Worm (Caenorhabditis elegans) whole organism, late embryonic: ENCODE data around the gene F32D8.1.

Experiments
- F13H6.1 ChIP-seq: sonication (generic microtip); optimal IDR thresholded peaks from 2 replicates; lab custom pipeline; 2016; ENCODE audit warnings: missing genetic modification characterization, missing compliant biosample characterization
- K02D7.2 ChIP-seq: sonication (generic microtip); optimal IDR thresholded peaks from 2 replicates; lab custom pipeline; 2017; ENCODE audit warnings: mild to moderate bottlenecking, missing genetic modification characterization, missing compliant biosample characterization
- T23F11.4 ChIP-seq: fragments of 200-800 bp; sonication (Bioruptor generic); optimal IDR thresholded peaks from 2 replicates; lab custom pipeline; 2018; ENCODE audit warnings: mild to moderate bottlenecking, missing genetic modification characterization, missing compliant biosample characterization
- Y22D7AL.16 ChIP-seq: sonication (generic microtip); optimal IDR thresholded peaks from 2 replicates; lab custom pipeline; 2016; ENCODE audit warnings: missing genetic modification characterization, missing compliant biosample characterization
- ceh-18 ChIP-seq: sonication (generic microtip); optimal IDR thresholded peaks from 2 replicates; lab custom pipeline; 2016; ENCODE audit warnings: missing genetic modification characterization, missing compliant biosample characterization
- ceh-19 ChIP-seq: fragments of 200-800 bp; sonication (Bioruptor generic); optimal IDR thresholded peaks from 2 replicates; lab custom pipeline; 2018; ENCODE audit warnings: mild to moderate bottlenecking, missing genetic modification characterization, missing compliant biosample characterization
- ceh-24 ChIP-seq: sonication (generic microtip); optimal IDR thresholded peaks from 2 replicates; lab custom pipeline; 2016; ENCODE audit warnings: mild to moderate bottlenecking, missing genetic modification characterization, missing compliant biosample characterization
- ceh-34 ChIP-seq: sonication (generic microtip); optimal IDR thresholded peaks from 2 replicates; lab custom pipeline; 2016; ENCODE audit warnings: mild to moderate bottlenecking, missing genetic modification characterization, missing compliant biosample characterization
- ceh-48 ChIP-seq: sonication (generic microtip); optimal IDR thresholded peaks from 2 replicates; lab custom pipeline; 2016; ENCODE audit warnings: missing genetic modification characterization, inconsistent platforms, missing compliant biosample characterization
- ceh-9 ChIP-seq: sonication (generic microtip); optimal IDR thresholded peaks from 2 replicates; lab custom pipeline; 2016; ENCODE audit warnings: mild to moderate bottlenecking, missing genetic modification characterization, inconsistent platforms, missing compliant biosample characterization
- dve-1 ChIP-seq: sonication (generic microtip); optimal IDR thresholded peaks from 2 replicates; lab custom pipeline; 2017; ENCODE audit warnings: antibody characterized with exemption, mild to moderate bottlenecking, missing genetic modification characterization, missing compliant biosample characterization
- eyg-1 ChIP-seq: sonication (generic microtip); optimal IDR thresholded peaks from 2 replicates; lab custom pipeline; 2016; ENCODE audit warnings: missing genotype, missing genetic modification characterization, missing compliant biosample characterization
- fax-1 ChIP-seq: sonication (generic microtip); optimal IDR thresholded peaks from 2 replicates; lab custom pipeline; 2016; ENCODE audit warnings: missing genotype, missing genetic modification characterization, missing compliant biosample characterization
- fkh-6 ChIP-seq: sonication (generic microtip); optimal IDR thresholded peaks from 2 replicates; lab custom pipeline; 2016; ENCODE audit warnings: missing genetic modification characterization, missing compliant biosample characterization
- hlh-30 ChIP-seq: sonication (generic microtip); optimal IDR thresholded peaks from 2 replicates; lab custom pipeline; 2017; ENCODE audit warnings: antibody characterized with exemption, missing genetic modification characterization, missing compliant biosample characterization; ENCODE audit not compliant: insufficient read depth
- hlh-6 ChIP-seq: sonication (generic microtip); optimal IDR thresholded peaks from 2 replicates; lab custom pipeline; 2016; ENCODE audit warnings: missing genotype, missing genetic modification characterization, missing compliant biosample characterization
- hlh-8 ChIP-seq: sonication (generic microtip); optimal IDR thresholded peaks from 2 replicates; lab custom pipeline; 2016; ENCODE audit warnings: missing genotype, missing genetic modification characterization, missing compliant biosample characterization
- lim-6 ChIP-seq: sonication (generic microtip); optimal IDR thresholded peaks from 2 replicates; lab custom pipeline; 2016; ENCODE audit warnings: missing genetic modification characterization, missing compliant biosample characterization
- lin-11 ChIP-seq: fragments of 200-800 bp; sonication (Bioruptor generic); optimal IDR thresholded peaks from 2 replicates; lab custom pipeline; 2018; ENCODE audit warnings: mild to moderate bottlenecking, missing genetic modification characterization, missing compliant biosample characterization
- nfya-1 ChIP-seq: sonication (generic microtip); optimal IDR thresholded peaks from 2 replicates; lab custom pipeline; 2017; ENCODE audit warnings: missing genetic modification characterization, mild to moderate bottlenecking, missing compliant biosample characterization, antibody characterized with exemption, moderate library complexity
- npax-4 ChIP-seq: sonication (generic microtip); optimal IDR thresholded peaks from 2 replicates; lab custom pipeline; 2016; ENCODE audit warnings: missing genetic modification characterization, missing compliant biosample characterization
- pat-9 ChIP-seq: fragments of 200-800 bp; sonication (Bioruptor generic); optimal IDR thresholded peaks from 2 replicates; lab custom pipeline; 2018; ENCODE audit warnings: mild to moderate bottlenecking, missing genetic modification characterization, moderate library complexity, missing compliant biosample characterization
- pax-1 ChIP-seq: fragments of 150-350 bp; optimal IDR thresholded peaks from 2 replicates; lab custom pipeline; 2014; ENCODE audit warnings: missing biosample characterization, missing genetic modification characterization
- pha-2 ChIP-seq: sonication (generic microtip); optimal IDR thresholded peaks from 2 replicates; lab custom pipeline; 2017; ENCODE audit warnings: mild to moderate bottlenecking, missing genetic modification characterization, missing compliant biosample characterization
- ref-2 ChIP-seq: sonication (generic microtip); optimal IDR thresholded peaks from 2 replicates; lab custom pipeline; 2016; ENCODE audit warnings: missing genetic modification characterization, missing compliant biosample characterization
- rnt-1 ChIP-seq: sonication (generic microtip); optimal IDR thresholded peaks from 2 replicates; lab custom pipeline; 2016; ENCODE audit warnings: missing genetic modification characterization, missing compliant biosample characterization
- sdc-2 ChIP-seq: sonication (generic microtip); optimal IDR thresholded peaks from 2 replicates; lab custom pipeline; 2016; ENCODE audit warnings: missing genotype, missing genetic modification characterization, missing compliant biosample characterization
- sox-2 ChIP-seq: fragments of 200-800 bp; sonication (Bioruptor generic); IDR thresholded peaks from 2 replicates; pipeline ENCODE4 v1.3.6; 2022; ENCODE audit warnings: missing genetic modification reagents, missing genetic modification characterization, missing compliant biosample characterization
- sox-4 ChIP-seq: sonication (generic microtip); optimal IDR thresholded peaks from 2 replicates; lab custom pipeline; 2017; ENCODE audit warnings: mild to moderate bottlenecking, missing genetic modification characterization, inconsistent platforms, missing compliant biosample characterization
- syd-9 ChIP-seq: sonication (generic microtip); optimal IDR thresholded peaks from 2 replicates; lab custom pipeline; 2016; ENCODE audit warnings: mild to moderate bottlenecking, missing genetic modification characterization, moderate library complexity, missing compliant biosample characterization
- unc-3 ChIP-seq, 2 experiments: fragments of 200-800 bp in 1 of 2; sonication (Bioruptor generic) in 1 of 2; sonication (generic microtip) in 1 of 2; conservative IDR thresholded peaks in 1 of 2; optimal IDR thresholded peaks in 1 of 2; 2 replicates each; pipeline versions ENCODE4 v1.3.6 to Lab custom; 2016 to 2022; ENCODE audit warnings: missing compliant biosample characterization in 2 of 2, missing genetic modification characterization in 2 of 2, missing genetic modification reagents in 1 of 2
- unc-55 ChIP-seq: sonication (generic microtip); optimal IDR thresholded peaks from 2 replicates; lab custom pipeline; 2017; ENCODE audit warnings: missing biosample characterization, missing genetic modification reagents, missing genetic modification characterization
- ztf-16 ChIP-seq: sonication (generic microtip); optimal IDR thresholded peaks from 2 replicates; lab custom pipeline; 2017; ENCODE audit warnings: missing genetic modification characterization, missing compliant biosample characterization

The F32D8.1 gene

ce11 chrV:10860526-10861037 lies 20.1 kb upstream of the F32D8.1 start:
- no peak for TF ChIP-seq lim-6 (tag; lab: Kevin White, UChicago)
- no peak for TF ChIP-seq sox-2 (GFP tag; lab: Robert Waterston, UW)
- no peak for TF ChIP-seq lin-11 (tag; lab: Kevin White, UChicago)
- TF ChIP-seq ceh-34 (tag; lab: Kevin White, UChicago): no peak
- TF ChIP-seq ceh-19 (GFP tag; lab: Kevin White, UChicago): no peak
- TF ChIP-seq ref-2 (tag; lab: Kevin White, UChicago): no peak
- no peak for TF ChIP-seq hlh-6 (tag; lab: Kevin White, UChicago)
- TF ChIP-seq eyg-1 (tag; lab: Kevin White, UChicago): no peak
- TF ChIP-seq pha-2 (tag; lab: Kevin White, UChicago): no peak
- TF ChIP-seq rnt-1: no peak
- no peak for TF ChIP-seq fax-1
- TF ChIP-seq fkh-6 (tag; lab: Kevin White, UChicago): no peak
- no peak for TF ChIP-seq sox-4
- TF ChIP-seq pax-1 (tag; lab: Kevin White, UChicago): no peak
- TF ChIP-seq npax-4 (tag; lab: Kevin White, UChicago): no peak
- TF ChIP-seq, all 69 proteins: peak for 0

- TF ChIP-seq nfya-1 (tag; lab: Kevin White, UChicago) (peak; percentile 5), fkh-6 (tag; lab: Kevin White, UChicago) (no peak), ceh-9 (tag; lab: Kevin White, UChicago) (no peak), ref-2 (tag; lab: Kevin White, UChicago) (no peak)
Observed at ce11 chrV:10861611-10862262, 18.9 kb upstream of the F32D8.1 start.

ce11 chrV:10862457-10863097 lies 18.1 kb upstream of the F32D8.1 start:
- TF ChIP-seq syd-9 (no peak), sdc-2 (no peak), rnt-1 (no peak), Y22D7AL.16 (no peak), hlh-8 (tag; lab: Kevin White, UChicago) (no peak), unc-55 (GFP tag; lab: Kevin White, UChicago) (no peak), ztf-16 (tag; lab: Kevin White, UChicago) (no peak), hlh-30 (tag; lab: Kevin White, UChicago) (no peak), eyg-1 (tag; lab: Kevin White, UChicago) (no peak), fax-1 (no peak), ceh-24 (tag; lab: Kevin White, UChicago) (no peak), sox-2 (GFP tag; lab: Robert Waterston, UW) (no peak), T23F11.4 (no peak), unc-3 (GFP tag; conservative IDR thresholded peaks at IDR 0.05; lab: Robert Waterston, UW) (no peak), unc-3 (tag; optimal IDR thresholded peaks at IDR 0.05; lab: Kevin White, UChicago) (no peak), F13H6.1 (no peak)

ce11 chrV:10865599-10865998 lies 15.0 kb upstream of the F32D8.1 start, which contains the start of gene saeg-1:
Gene saeg-1 (minus strand): TSS chrV:10865699.
- TF ChIP-seq fax-1: no peak
- TF ChIP-seq dve-1 (tag; lab: Kevin White, UChicago): no peak
- TF ChIP-seq pat-9 (tag; lab: Kevin White, UChicago): no peak
- TF ChIP-seq T23F11.4: no peak
- no peak for TF ChIP-seq unc-3 (GFP tag; conservative IDR thresholded peaks at IDR 0.05; lab: Robert Waterston, UW)
- no peak for TF ChIP-seq unc-3 (tag; optimal IDR thresholded peaks at IDR 0.05; lab: Kevin White, UChicago)
- TF ChIP-seq ref-2 (tag; lab: Kevin White, UChicago): no peak
- no peak for TF ChIP-seq ceh-18 (tag; lab: Kevin White, UChicago)
- no peak for TF ChIP-seq sox-2 (GFP tag; lab: Robert Waterston, UW)
- TF ChIP-seq K02D7.2 (tag; lab: Kevin White, UChicago): no peak
- no peak for TF ChIP-seq ceh-48 (tag; lab: Kevin White, UChicago)
- TF ChIP-seq hlh-30 (tag; lab: Kevin White, UChicago): no peak
- no peak for TF ChIP-seq fkh-6 (tag; lab: Kevin White, UChicago)
- TF ChIP-seq sox-4: no peak
- TF ChIP-seq ceh-24 (tag; lab: Kevin White, UChicago): no peak
